Fruit fly (Drosophila melanogaster): ENCODE results near the gene Sh3beta.

DNA sequence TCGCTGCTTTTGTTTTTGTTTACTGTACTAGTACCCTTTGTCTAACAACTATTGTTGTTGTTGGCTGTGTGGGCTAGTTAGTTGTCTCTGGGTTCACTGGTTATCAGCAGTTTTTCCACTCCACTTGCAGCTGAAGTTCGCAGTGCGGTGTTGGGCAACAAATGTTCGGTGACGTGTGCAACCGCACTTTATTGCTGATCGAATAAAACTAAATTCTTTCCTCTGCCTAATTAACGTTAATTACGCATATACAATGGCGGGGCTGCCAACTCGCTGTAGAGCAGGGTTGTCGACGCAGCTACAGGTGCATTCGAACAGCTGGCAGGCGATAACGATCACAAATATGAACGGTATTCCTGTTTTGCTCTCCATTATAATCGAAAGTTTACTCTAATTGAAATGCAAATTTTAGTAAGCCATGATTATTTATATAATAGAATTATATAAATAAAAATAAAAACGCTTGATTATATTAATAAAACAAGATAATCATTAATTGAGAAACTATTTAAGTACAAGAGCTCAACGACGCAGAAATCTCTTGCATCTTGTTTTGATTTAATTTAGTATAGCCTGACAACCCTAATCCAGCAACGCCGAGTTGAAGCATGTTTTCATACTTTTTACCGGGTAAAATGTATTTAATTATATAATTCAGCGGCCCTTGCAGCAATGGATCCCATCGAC, 40.4 kb downstream of the Sh3beta start, which contains the start of the genes mrva, CG42307 and mus312:
- TF ChIP-seq psq (optimal IDR thresholded peaks at IDR 0.05) (no peak), insv (optimal IDR thresholded peaks at IDR 0.05) (no peak), Sin3A (optimal IDR thresholded peaks at IDR 0.05) (no peak), Myc (optimal IDR thresholded peaks at IDR 0.05) (no peak), ttk (optimal IDR thresholded peaks at IDR 0.05) (no peak), h (optimal IDR thresholded peaks at IDR 0.05) (no peak)

Measured in Kc167 (cell line).